Worm (Caenorhabditis elegans) whole organism, L1 larva: Measurements from ENCODE around the gene osta-3.

Source experiments
- C04F5.9 ChIP-seq: sonication (generic microtip); optimal IDR thresholded peaks from 2 replicates; lab custom pipeline; 2016; ENCODE audit warnings: missing genetic modification characterization, missing compliant biosample characterization
- ama-1 ChIP-seq: fragments of 150-350 bp; optimal IDR thresholded peaks from 2 replicates; lab custom pipeline; 2014
- blmp-1 ChIP-seq: fragments of 150-350 bp; optimal IDR thresholded peaks from 2 replicates; lab custom pipeline; 2014; ENCODE audit warnings: missing biosample characterization, missing genetic modification characterization
- ceh-82 ChIP-seq, 3 experiments: fragments of 150-350 bp in 1 of 3; sonication (generic microtip) in 2 of 3; optimal IDR thresholded peaks; 2 replicates each; lab custom pipeline; 2014 to 2017; ENCODE audit warnings: missing biosample characterization in 3 of 3, missing genetic modification characterization in 3 of 3
- ceh-88 ChIP-seq: fragments of 200-800 bp; sonication (Bioruptor generic); IDR thresholded peaks from 2 replicates; pipeline ENCODE4 v1.3.6; 2022; ENCODE audit warnings: missing genetic modification characterization, missing compliant biosample characterization
- ceh-90 ChIP-seq: sonication (generic microtip); optimal IDR thresholded peaks from 2 replicates; lab custom pipeline; 2016; ENCODE audit warnings: missing genetic modification characterization, missing compliant biosample characterization
- ces-1 ChIP-seq: fragments of 150-350 bp; optimal IDR thresholded peaks from 2 replicates; lab custom pipeline; 2014; ENCODE audit warnings: missing biosample characterization, missing genetic modification reagents, missing genetic modification characterization
- dpl-1 ChIP-seq, 3 experiments: fragments of 150-350 bp in 2 of 3; sonication (generic microtip) in 1 of 3; optimal IDR thresholded peaks; 2 replicates each; lab custom pipeline; 2014 to 2017; ENCODE audit warnings: missing biosample characterization in 3 of 3, missing genetic modification characterization in 3 of 3, missing genetic modification reagents in 3 of 3
- efl-1 ChIP-seq, 4 experiments: fragments of 150-350 bp; optimal IDR thresholded peaks in 3 of 4; peaks in 1 of 4; 1 replicate in 1 of 4; 2 replicates in 3 of 4; lab custom pipeline; 2014; ENCODE audit warnings: missing biosample characterization in 2 of 4, missing genetic modification characterization in 2 of 4, missing genetic modification reagents in 2 of 4
- egl-27 ChIP-seq, 2 experiments: fragments of 150-350 bp in 1 of 2; sonication (generic microtip); optimal IDR thresholded peaks; 3 replicates each; lab custom pipeline; 2017 to 2018; ENCODE audit warnings: missing biosample characterization in 2 of 2, missing genetic modification characterization in 2 of 2, missing genetic modification reagents in 2 of 2
- elt-3 ChIP-seq, 6 experiments: fragments of 150-350 bp in 1 of 6; sonication (generic microtip); optimal IDR thresholded peaks; 2 replicates each; lab custom pipeline; 2017 to 2018; ENCODE audit warnings: missing biosample characterization in 6 of 6, missing genetic modification characterization in 6 of 6, inconsistent platforms in 1 of 6
- fkh-4 ChIP-seq: sonication (generic microtip); optimal IDR thresholded peaks from 2 replicates; lab custom pipeline; 2016; ENCODE audit warnings: missing compliant biosample characterization, missing genetic modification characterization, borderline replicate concordance
- fkh-8 ChIP-seq: sonication (generic microtip); optimal IDR thresholded peaks from 2 replicates; lab custom pipeline; 2016; ENCODE audit warnings: mild to moderate bottlenecking, missing genetic modification characterization, missing compliant biosample characterization
- fos-1 ChIP-seq: fragments of 150-350 bp; optimal IDR thresholded peaks from 2 replicates; lab custom pipeline; 2014; ENCODE audit warnings: missing biosample characterization, missing genetic modification characterization
- hlh-4 ChIP-seq: sonication (generic microtip); optimal IDR thresholded peaks from 2 replicates; lab custom pipeline; 2016; ENCODE audit warnings: mild to moderate bottlenecking, missing genetic modification characterization, missing compliant biosample characterization
- irx-1 ChIP-seq: sonication (generic microtip); optimal IDR thresholded peaks from 2 replicates; lab custom pipeline; 2016; ENCODE audit warnings: missing genetic modification characterization, missing compliant biosample characterization
- lin-14 ChIP-seq: fragments of 200-800 bp; sonication (Bioruptor generic); optimal IDR thresholded peaks from 2 replicates; lab custom pipeline; 2018; ENCODE audit warnings: mild to moderate bottlenecking, missing genetic modification characterization, moderate library complexity, missing compliant biosample characterization
- lin-35 ChIP-seq, 2 experiments: fragments of 150-350 bp; optimal IDR thresholded peaks; 2 replicates each; lab custom pipeline; 2014; ENCODE audit warnings: missing biosample characterization in 2 of 2, missing genetic modification characterization in 2 of 2, missing genetic modification reagents in 2 of 2
- lin-39 ChIP-seq: fragments of 150-350 bp; optimal IDR thresholded peaks from 2 replicates; lab custom pipeline; 2014; ENCODE audit warnings: missing biosample characterization, missing genetic modification reagents, missing genetic modification characterization
- lir-3 ChIP-seq: sonication (generic microtip); optimal IDR thresholded peaks from 2 replicates; lab custom pipeline; 2016; ENCODE audit warnings: mild to moderate bottlenecking, missing genetic modification characterization, moderate library complexity, missing compliant biosample characterization; ENCODE audit not compliant: poor library complexity
- mab-9 ChIP-seq: fragments of 200-800 bp; sonication (Bioruptor generic); IDR thresholded peaks from 2 replicates; pipeline ENCODE4 v1.3.6; 2022; ENCODE audit warnings: missing genetic modification reagents, missing genetic modification characterization, missing compliant biosample characterization
- mep-1 ChIP-seq: fragments of 150-350 bp; optimal IDR thresholded peaks from 2 replicates; lab custom pipeline; 2014; ENCODE audit warnings: missing biosample characterization, missing genetic modification characterization
- nhr-11 ChIP-seq: fragments of 150-350 bp; optimal IDR thresholded peaks from 2 replicates; lab custom pipeline; 2014; ENCODE audit warnings: missing biosample characterization, missing genetic modification characterization
- nhr-12 ChIP-seq: sonication (generic microtip); optimal IDR thresholded peaks from 2 replicates; lab custom pipeline; 2017; ENCODE audit warnings: missing biosample characterization, missing genetic modification characterization
- nhr-19 ChIP-seq: fragments of 200-800 bp; sonication (Bioruptor generic); conservative IDR thresholded peaks from 2 replicates; pipeline ENCODE4 v1.3.6; 2022; ENCODE audit warnings: missing genetic modification characterization, missing compliant biosample characterization
- nhr-20 ChIP-seq: sonication (generic microtip); optimal IDR thresholded peaks from 2 replicates; lab custom pipeline; 2016; ENCODE audit warnings: mild to moderate bottlenecking, missing genetic modification characterization, missing compliant biosample characterization
- nhr-237 ChIP-seq: fragments of 150-350 bp; optimal IDR thresholded peaks from 2 replicates; lab custom pipeline; 2014; ENCODE audit warnings: missing biosample characterization, missing genetic modification characterization
- nhr-47 ChIP-seq: sonication (generic microtip); optimal IDR thresholded peaks from 2 replicates; lab custom pipeline; 2016; ENCODE audit warnings: mild to moderate bottlenecking, missing genetic modification characterization, moderate library complexity, missing compliant biosample characterization
- nhr-71 ChIP-seq: sonication (generic microtip); optimal IDR thresholded peaks from 2 replicates; lab custom pipeline; 2016; ENCODE audit warnings: mild to moderate bottlenecking, missing genetic modification characterization, moderate library complexity, missing compliant biosample characterization
- nhr-76 ChIP-seq: sonication (generic microtip); optimal IDR thresholded peaks from 2 replicates; lab custom pipeline; 2017; ENCODE audit warnings: missing biosample characterization, missing genetic modification characterization
- nhr-84 ChIP-seq: sonication (generic microtip); optimal IDR thresholded peaks from 2 replicates; lab custom pipeline; 2017; ENCODE audit warnings: missing biosample characterization, missing genetic modification characterization
- nhr-85 ChIP-seq: sonication (generic microtip); peaks from one replicate; lab custom pipeline; 2016; ENCODE audit warnings: missing genetic modification characterization, inconsistent platforms, missing compliant biosample characterization
- nhr-90 ChIP-seq: sonication (generic microtip); optimal IDR thresholded peaks from 2 replicates; lab custom pipeline; 2016; ENCODE audit warnings: mild to moderate bottlenecking, missing genetic modification characterization, missing compliant biosample characterization; ENCODE audit not compliant: poor library complexity
- pag-3 ChIP-seq: sonication (generic microtip); optimal IDR thresholded peaks from 2 replicates; lab custom pipeline; 2017; ENCODE audit warnings: missing genetic modification characterization, mild to moderate bottlenecking, missing compliant biosample characterization, antibody characterized with exemption, borderline replicate concordance; ENCODE audit not compliant: insufficient read depth
- pqm-1 ChIP-seq: sonication (generic microtip); optimal IDR thresholded peaks from 3 replicates; lab custom pipeline; 2017; ENCODE audit warnings: missing biosample characterization, missing genetic modification characterization
- rnt-1 ChIP-seq: sonication (generic microtip); optimal IDR thresholded peaks from 2 replicates; lab custom pipeline; 2016; ENCODE audit warnings: mild to moderate bottlenecking, missing genetic modification characterization, moderate library complexity, missing compliant biosample characterization
- skn-1 ChIP-seq: fragments of 150-350 bp; optimal IDR thresholded peaks from 2 replicates; lab custom pipeline; 2014; ENCODE audit warnings: missing biosample characterization, missing genetic modification characterization
- snu-23 ChIP-seq: sonication (generic microtip); optimal IDR thresholded peaks from 2 replicates; lab custom pipeline; 2016; ENCODE audit warnings: missing genetic modification characterization, missing compliant biosample characterization
- sox-4 ChIP-seq: sonication (generic microtip); optimal IDR thresholded peaks from 2 replicates; lab custom pipeline; 2016; ENCODE audit warnings: missing genetic modification characterization, missing compliant biosample characterization
- sptf-1 ChIP-seq: fragments of 150-350 bp; optimal IDR thresholded peaks from 2 replicates; lab custom pipeline; 2014; ENCODE audit warnings: missing biosample characterization, missing genetic modification characterization
- tbx-2 ChIP-seq: sonication (generic microtip); optimal IDR thresholded peaks from 2 replicates; lab custom pipeline; 2016; ENCODE audit warnings: missing genetic modification characterization, missing compliant biosample characterization
- unc-130 ChIP-seq: fragments of 150-350 bp; optimal IDR thresholded peaks from 2 replicates; lab custom pipeline; 2017; ENCODE audit warnings: missing biosample characterization, missing genetic modification characterization, inconsistent platforms
- unc-62 ChIP-seq: fragments of 150-350 bp; optimal IDR thresholded peaks from 2 replicates; lab custom pipeline; 2014; ENCODE audit warnings: missing biosample characterization, missing genetic modification reagents, missing genetic modification characterization
- unc-86 ChIP-seq: sonication (generic microtip); optimal IDR thresholded peaks from 2 replicates; lab custom pipeline; 2016; ENCODE audit warnings: missing genetic modification characterization, missing compliant biosample characterization
- vab-15 ChIP-seq: sonication (generic microtip); optimal IDR thresholded peaks from 2 replicates; lab custom pipeline; 2017; ENCODE audit warnings: missing genotype, mild to moderate bottlenecking, missing genetic modification characterization, missing compliant biosample characterization
- xbp-1 ChIP-seq: sonication (generic microtip); optimal IDR thresholded peaks from 2 replicates; lab custom pipeline; 2016; ENCODE audit warnings: missing genetic modification characterization, missing compliant biosample characterization
- zag-1 ChIP-seq: fragments of 150-350 bp; optimal IDR thresholded peaks from 2 replicates; lab custom pipeline; 2014; ENCODE audit warnings: missing biosample characterization, missing genetic modification characterization
- zip-4 ChIP-seq: fragments of 200-800 bp; sonication (Bioruptor generic); optimal IDR thresholded peaks from 2 replicates; lab custom pipeline; 2018; ENCODE audit warnings: mild to moderate bottlenecking, missing genetic modification characterization, moderate library complexity, missing compliant biosample characterization
- ztf-11 ChIP-seq, 2 experiments: sonication (generic microtip); optimal IDR thresholded peaks; 2 replicates each; lab custom pipeline; 2016 to 2017; ENCODE audit warnings: missing genetic modification characterization in 2 of 2, missing biosample characterization in 1 of 2, missing compliant biosample characterization in 1 of 2

osta-3 gene

DNA sequence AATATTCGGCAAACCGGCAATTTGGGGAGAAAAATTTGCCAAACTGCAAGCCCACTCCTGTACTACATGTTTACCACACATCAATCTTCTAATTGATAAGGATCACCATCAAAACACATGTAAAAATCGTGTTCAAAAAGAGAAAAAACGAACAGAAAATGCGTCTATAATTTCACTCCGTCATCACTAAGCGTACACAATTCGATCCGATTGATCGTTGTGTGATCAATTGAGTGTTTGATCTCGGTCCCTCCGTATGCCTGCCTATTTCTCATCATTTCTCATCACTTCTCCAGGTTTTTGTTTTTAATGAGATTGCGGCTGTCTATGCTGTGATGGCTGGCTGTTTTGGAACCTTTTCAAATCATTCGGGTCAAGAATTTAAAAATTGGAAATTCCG lies 13.1 kb downstream of the osta-3 start:
- TF ChIP-seq C04F5.9 (tag; lab: Kevin White, UChicago) (no peak), nhr-71 (tag; lab: Kevin White, UChicago) (peak; percentile 38), xbp-1 (tag; lab: Kevin White, UChicago) (no peak), lin-39 (tag; lab: Kevin White, UChicago) (no peak), nhr-84 (no peak), ceh-82 (tag; optimal IDR thresholded peaks at IDR 0.05; lab: Kevin White, UChicago) (no peak), vab-15 (tag; lab: Kevin White, UChicago) (no peak), rnt-1 (tag; lab: Kevin White, UChicago) (peak; percentile 57), unc-130 (tag; lab: Kevin White, UChicago) (peak; percentile 4), blmp-1 (peak; percentile 64), ztf-11 (tag; optimal IDR thresholded peaks at IDR 0.05; lab: Kevin White, UChicago) (no peak), nhr-11 (tag; lab: Kevin White, UChicago) (no peak), nhr-237 (tag; lab: Kevin White, UChicago) (no peak), efl-1 (optimal IDR thresholded peaks at IDR 0.05; lab: Kevin White, UChicago) (no peak), efl-1 (GFP tag; optimal IDR thresholded peaks at IDR 0.05 in 1 of 2; lab: Kevin White, UChicago) (peak in 1 of 2 experiments; percentile 19), lir-3 (tag; lab: Kevin White, UChicago) (no peak), nhr-20 (tag; lab: Kevin White, UChicago) (peak; percentile 2), zag-1 (no peak), lin-14 (GFP tag; lab: Kevin White, UChicago) (peak; percentile 6), nhr-47 (tag; lab: Kevin White, UChicago) (no peak), unc-62 (GFP tag; lab: Kevin White, UChicago) (no peak), ces-1 (no peak), pqm-1 (tag; lab: Kevin White, UChicago) (no peak), sox-4 (tag; lab: Kevin White, UChicago) (no peak), fos-1 (tag; lab: Kevin White, UChicago) (no peak), snu-23 (peak; percentile 20), nhr-85 (tag; lab: Kevin White, UChicago) (no peak), zip-4 (GFP tag; lab: Kevin White, UChicago) (no peak), hlh-4 (tag; lab: Kevin White, UChicago) (no peak), fkh-4 (no peak), nhr-90 (tag; lab: Kevin White, UChicago) (no peak), ceh-90 (tag; lab: Kevin White, UChicago) (no peak), mep-1 (tag; lab: Kevin White, UChicago) (peak; percentile 15), nhr-76 (no peak), mab-9 (GFP tag; lab: Robert Waterston, UW) (no peak), lin-35 (GFP tag; optimal IDR thresholded peaks at IDR 0.05; lab: Kevin White, UChicago) (no peak), nhr-19 (GFP tag; lab: Robert Waterston, UW) (peak; percentile 30; the same call in 1 of the 2 replicates), elt-3 (tag; optimal IDR thresholded peaks at IDR 0.05; lab: Kevin White, UChicago) (peak in 1 of 6 experiments; percentile 11), skn-1 (tag; lab: Kevin White, UChicago) (peak; percentile 15), dpl-1 (GFP tag; optimal IDR thresholded peaks at IDR 0.05; lab: Kevin White, UChicago) (peak in 1 of 3 experiments; percentile 6), irx-1 (tag; lab: Kevin White, UChicago) (no peak), unc-86 (tag; lab: Kevin White, UChicago) (no peak), pag-3 (tag; lab: Kevin White, UChicago) (no peak), nhr-12 (tag; lab: Kevin White, UChicago) (no peak), tbx-2 (tag; lab: Kevin White, UChicago) (no peak), ceh-88 (GFP tag; lab: Robert Waterston, UW) (no peak), egl-27 (tag; optimal IDR thresholded peaks at IDR 0.05; lab: Kevin White, UChicago) (no peak), fkh-8 (tag; lab: Kevin White, UChicago) (no peak), sptf-1 (tag; lab: Kevin White, UChicago) (no peak), ama-1 (no peak)
- TF ChIP-seq, all 84 proteins: peak for 13
